Fruit fly (Drosophila melanogaster) whole organism: Measurements from ENCODE around the gene Psf2.

Experiments used
- CG8478 ChIP-seq: fragments of >200 bp; optimal IDR thresholded peaks from 2 replicates; lab custom pipeline; 2018; ENCODE audit warnings: inconsistent platforms
- Dll ChIP-seq: fragments of >200 bp; optimal IDR thresholded peaks from 2 replicates; lab custom pipeline; 2017
- EcR ChIP-seq, 2 experiments: fragments of >200 bp; optimal IDR thresholded peaks; 2 replicates each; lab custom pipeline; 2017; ENCODE audit warnings: missing biosample characterization in 2 of 2, missing genetic modification characterization in 2 of 2, missing genetic modification reagents in 2 of 2
- pan ChIP-seq: fragments of >200 bp; optimal IDR thresholded peaks from 2 replicates; lab custom pipeline; 2017
- psq ChIP-seq: fragments of >200 bp; optimal IDR thresholded peaks from 2 replicates; lab custom pipeline; 2017
- usp ChIP-seq: fragments of >200 bp; optimal IDR thresholded peaks from 2 replicates; lab custom pipeline; 2017; ENCODE audit warnings: missing biosample characterization, missing genetic modification characterization, mixed read lengths

The Psf2 gene

dm6 chr2L:4371516-4372136 is 15.5 kb downstream of the Psf2 start:
- TF ChIP-seq Dll (lab: Kevin White, UChicago) (peak; percentile 62), CG8478 (peak; percentile 87), EcR (GFP tag; optimal IDR thresholded peaks at IDR 0.05; lab: Kevin White, UChicago) (no peak)

DNA sequence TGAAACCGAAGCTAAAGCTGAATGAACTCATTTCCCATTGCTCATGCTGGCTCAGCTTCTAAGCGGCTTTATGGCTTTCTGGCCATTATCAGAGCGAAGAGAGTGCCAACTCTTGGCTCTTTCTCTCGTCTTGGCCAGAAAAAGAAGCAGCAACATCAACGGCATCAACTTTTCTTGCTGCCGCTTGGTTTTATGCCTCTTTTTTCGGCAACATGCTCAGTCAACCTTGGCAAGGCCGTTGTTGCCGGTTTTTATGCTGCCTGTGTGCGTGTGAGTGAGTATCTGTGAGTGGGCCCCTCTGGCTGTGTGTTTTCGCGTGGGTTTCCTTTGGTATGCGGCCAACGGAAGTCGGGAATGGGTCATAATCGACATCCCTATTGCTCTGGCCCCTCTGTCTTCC is 16.6 kb downstream of the Psf2 start:
- TF ChIP-seq usp (GFP tag; lab: Kevin White, UChicago) (no peak), pan (no peak), EcR (GFP tag; optimal IDR thresholded peaks at IDR 0.05; lab: Kevin White, UChicago) (no peak), CG8478 (no peak), psq (lab: Kevin White, UChicago) (no peak), Dll (lab: Kevin White, UChicago) (no peak)

DNA sequence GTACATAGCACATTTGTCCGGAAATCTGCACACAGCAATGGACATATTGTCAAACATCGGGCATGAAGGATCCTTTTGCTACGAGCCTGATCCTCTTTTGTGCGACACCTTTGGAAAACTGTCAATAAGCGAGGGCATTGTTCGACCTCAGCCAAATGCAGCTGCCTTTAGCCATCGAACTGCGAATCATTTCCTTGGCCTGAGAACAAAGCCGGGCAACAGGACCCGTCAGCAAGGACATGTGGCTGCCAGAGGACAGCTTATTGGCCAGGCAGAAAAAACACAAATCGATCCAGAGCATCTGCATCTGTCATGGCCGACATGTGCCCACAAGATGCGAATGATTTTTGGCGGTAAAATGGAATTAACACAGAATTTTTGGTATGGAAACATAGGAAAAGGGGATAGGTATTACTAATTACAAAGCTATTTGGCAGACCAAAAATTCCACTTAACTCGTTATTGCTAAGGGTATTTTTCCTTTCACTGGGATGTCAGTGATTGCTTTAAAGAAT is 17.1 kb downstream of the Psf2 start:
- no peak for TF ChIP-seq pan
- TF ChIP-seq psq (lab: Kevin White, UChicago): no peak
- TF ChIP-seq CG8478: no peak
- TF ChIP-seq usp (GFP tag; lab: Kevin White, UChicago): no peak
- TF ChIP-seq Dll (lab: Kevin White, UChicago): no peak
- no peak for TF ChIP-seq EcR (GFP tag; optimal IDR thresholded peaks at IDR 0.05; lab: Kevin White, UChicago)

DNA sequence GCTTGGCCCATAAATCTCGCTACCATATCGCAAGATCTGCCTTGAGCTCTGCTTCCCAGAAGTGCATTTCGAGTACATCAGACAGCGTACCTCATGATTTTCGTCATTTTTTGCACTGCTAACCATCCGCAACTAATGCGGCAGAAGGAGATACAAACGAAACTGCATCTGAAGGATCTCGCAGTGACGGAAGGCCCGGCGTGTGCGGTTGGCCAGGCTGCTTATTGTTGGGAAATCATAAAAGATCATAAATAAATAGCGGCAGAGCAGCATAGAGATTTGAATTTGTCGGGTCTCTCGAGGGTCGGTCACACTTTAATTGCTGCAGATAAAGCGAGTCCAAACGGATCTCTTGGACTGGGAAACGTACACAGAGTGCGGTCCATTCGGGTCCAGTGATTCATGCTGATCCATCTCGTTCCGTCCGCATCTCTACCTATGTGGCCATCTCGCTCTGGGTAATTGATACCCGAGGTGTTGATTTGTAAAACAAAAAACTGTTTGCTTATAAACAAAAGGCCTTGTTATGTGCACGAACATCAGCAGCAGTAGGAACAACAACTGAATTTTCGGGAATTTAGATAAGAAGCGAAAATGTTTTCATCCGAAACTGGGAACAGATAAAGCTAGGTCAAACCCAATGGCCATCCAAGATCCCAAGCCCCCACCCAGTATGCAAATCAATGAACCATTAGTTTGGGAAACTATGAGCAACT is 18.4 kb downstream of the Psf2 start:
- TF ChIP-seq CG8478 (no peak), psq (lab: Kevin White, UChicago) (no peak), Dll (lab: Kevin White, UChicago) (no peak), usp (GFP tag; lab: Kevin White, UChicago) (no peak), EcR (GFP tag; optimal IDR thresholded peaks at IDR 0.05; lab: Kevin White, UChicago) (no peak), pan (no peak)

DNA sequence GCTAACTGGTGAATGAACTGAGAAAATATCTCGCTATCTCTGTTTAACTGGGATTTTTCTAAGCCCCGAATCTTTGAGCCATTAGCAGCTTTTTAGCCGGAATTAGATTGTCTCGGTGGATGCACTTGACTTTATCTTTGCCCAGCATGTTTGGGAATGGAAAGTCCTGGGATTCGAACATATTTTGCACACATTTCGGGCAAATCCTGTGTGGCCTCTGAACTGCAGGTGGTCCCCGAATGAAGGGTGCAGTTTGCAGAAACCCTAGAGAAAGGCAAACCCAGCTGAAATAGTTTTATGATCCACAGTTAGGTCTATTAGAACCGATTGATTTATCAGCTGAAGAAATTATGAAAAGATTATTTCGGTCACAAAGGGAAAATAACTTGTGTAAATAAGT is 20.5 kb downstream of the Psf2 start:
- TF ChIP-seq usp (GFP tag; lab: Kevin White, UChicago): no peak
- no peak for TF ChIP-seq Dll (lab: Kevin White, UChicago)
- no peak for TF ChIP-seq psq (lab: Kevin White, UChicago)
- TF ChIP-seq pan: no peak
- TF ChIP-seq EcR (GFP tag; optimal IDR thresholded peaks at IDR 0.05; lab: Kevin White, UChicago): no peak
- no peak for TF ChIP-seq CG8478

DNA sequence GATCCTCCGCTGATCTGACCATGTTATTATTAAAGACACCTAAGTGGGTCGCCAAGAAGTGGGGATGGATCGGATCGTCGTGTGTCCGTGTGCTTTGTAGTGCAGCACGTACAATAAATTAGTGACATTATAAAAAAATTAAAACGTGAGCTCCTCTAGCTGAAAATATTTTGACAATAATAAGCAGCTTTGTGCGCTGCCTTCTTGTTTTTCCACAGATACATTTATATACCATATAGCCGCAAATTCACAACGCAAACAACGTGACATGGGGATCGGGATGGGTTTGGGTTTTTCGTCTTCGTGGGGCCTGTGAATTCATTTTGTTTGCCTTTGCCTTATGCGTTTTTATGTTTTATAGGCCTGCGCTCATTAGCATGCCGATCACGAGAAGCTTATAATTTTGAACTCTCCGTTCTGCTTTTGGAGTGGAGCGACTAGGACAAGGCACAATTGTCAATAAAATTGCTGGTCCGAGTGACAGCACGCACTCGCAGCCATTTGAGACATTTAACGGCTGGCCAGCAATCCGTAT is 21.3 kb downstream of the Psf2 start:
- TF ChIP-seq CG8478: no peak
- TF ChIP-seq EcR (GFP tag; optimal IDR thresholded peaks at IDR 0.05; lab: Kevin White, UChicago): no peak
- TF ChIP-seq pan: no peak
- no peak for TF ChIP-seq Dll (lab: Kevin White, UChicago)
- no peak for TF ChIP-seq usp (GFP tag; lab: Kevin White, UChicago)
- no peak for TF ChIP-seq psq (lab: Kevin White, UChicago)

DNA sequence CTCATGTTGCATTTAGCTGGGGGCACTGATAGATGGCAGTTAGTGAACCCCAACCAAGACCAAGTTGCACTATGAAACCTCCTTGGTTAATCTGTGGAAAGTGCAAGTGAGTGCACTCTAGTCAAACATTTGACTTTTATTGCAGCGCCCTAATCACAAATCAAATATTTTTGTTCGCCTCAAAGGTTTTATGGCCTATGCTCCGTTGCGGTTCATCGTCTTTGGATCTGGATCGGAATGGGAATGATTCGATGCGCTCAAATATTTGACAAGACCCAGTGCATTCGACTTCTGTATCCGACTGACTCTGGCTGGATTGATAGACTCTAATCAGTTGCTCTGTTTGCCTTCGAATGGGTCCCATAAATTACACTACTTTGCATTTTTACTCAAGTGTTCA is 22.2 kb downstream of the Psf2 start:
- TF ChIP-seq CG8478: no peak
- TF ChIP-seq psq (lab: Kevin White, UChicago): no peak
- TF ChIP-seq pan: no peak
- no peak for TF ChIP-seq EcR (GFP tag; optimal IDR thresholded peaks at IDR 0.05; lab: Kevin White, UChicago)
- no peak for TF ChIP-seq usp (GFP tag; lab: Kevin White, UChicago)
- TF ChIP-seq Dll (lab: Kevin White, UChicago): no peak

- TF ChIP-seq Dll (lab: Kevin White, UChicago) (no peak), CG8478 (no peak), EcR (GFP tag; optimal IDR thresholded peaks at IDR 0.05; lab: Kevin White, UChicago) (no peak), psq (lab: Kevin White, UChicago) (no peak)
These were observed 23.4 kb downstream of the Psf2 start for dm6 chr2L:4363707-4364270.

DNA sequence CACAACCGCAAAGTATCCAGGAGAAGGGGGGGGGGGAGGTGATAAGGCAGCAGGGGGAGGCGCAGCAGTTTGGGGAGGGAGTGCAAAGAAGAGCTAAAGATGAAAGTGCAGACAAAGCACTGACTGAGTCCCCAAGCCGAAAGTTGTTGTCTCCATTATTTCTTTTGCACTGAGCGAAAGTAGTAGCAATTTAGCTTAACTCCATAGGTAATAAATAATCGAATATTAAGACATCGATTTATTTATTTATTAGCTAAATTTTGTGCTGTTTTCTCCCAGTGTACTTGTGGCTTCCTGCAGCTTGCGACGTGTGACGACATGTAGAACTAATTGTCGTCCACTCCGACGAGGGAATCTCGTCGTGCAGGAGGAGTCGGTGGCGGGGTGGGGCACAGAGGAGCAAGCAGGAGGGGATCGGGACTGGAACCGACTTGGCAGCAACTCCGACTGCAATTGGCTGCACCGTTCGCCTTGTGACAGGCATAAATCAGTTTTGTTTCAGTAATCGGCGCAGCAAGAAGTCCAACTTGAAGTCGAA is 25.6 kb downstream of the Psf2 start, which contains the start of gene Traf4:
Traf4 (plus strand) TSS at position 488 of the 538 bp plus-strand sequence.
- TF ChIP-seq EcR (GFP tag; optimal IDR thresholded peaks at IDR 0.05; lab: Kevin White, UChicago) (no peak), pan (no peak), psq (lab: Kevin White, UChicago) (no peak), Dll (lab: Kevin White, UChicago) (no peak), usp (GFP tag; lab: Kevin White, UChicago) (no peak), CG8478 (no peak)

DNA sequence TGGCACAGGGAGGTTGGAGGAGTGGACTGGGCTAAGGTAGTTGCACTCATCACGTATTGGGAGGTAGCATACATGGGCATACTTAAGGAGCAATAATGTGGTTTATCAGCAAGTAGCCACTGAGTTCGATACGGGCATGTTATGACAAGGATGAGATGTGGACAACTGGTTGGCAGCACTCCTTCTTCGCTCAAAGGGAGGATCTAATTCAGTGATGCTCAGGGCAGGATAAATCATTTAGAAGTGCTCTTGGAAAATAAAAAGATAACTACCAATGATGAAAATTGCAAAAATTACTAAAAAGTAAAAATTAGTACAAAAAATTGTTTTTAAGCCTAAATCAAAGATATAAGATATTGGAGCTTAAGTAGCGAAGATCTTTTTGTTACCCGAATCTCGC is 26.3 kb downstream of the Psf2 start:
- TF ChIP-seq EcR (GFP tag; optimal IDR thresholded peaks at IDR 0.05; lab: Kevin White, UChicago): peak in 1 of 2 experiments; percentile 45
- no peak for TF ChIP-seq usp (GFP tag; lab: Kevin White, UChicago)

DNA sequence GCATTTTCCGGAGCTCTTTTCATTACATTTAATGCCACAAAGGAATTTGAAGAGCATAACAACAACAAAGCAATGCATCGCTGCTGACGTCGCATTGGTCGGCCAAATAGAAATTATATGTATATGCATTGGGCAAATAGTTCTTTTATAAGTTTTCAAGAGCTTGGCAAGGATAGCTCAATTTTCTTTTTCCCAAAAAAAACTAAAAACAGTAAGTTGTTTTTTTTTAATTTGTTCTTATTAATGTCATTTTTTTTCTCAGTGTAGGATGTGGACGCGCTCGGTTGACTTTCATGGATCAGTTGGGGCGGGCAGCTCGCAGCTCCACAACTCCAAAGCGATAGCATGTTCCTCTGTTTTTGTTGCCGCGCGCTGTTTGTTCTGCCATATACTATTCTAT is 28.0 kb downstream of the Psf2 start:
- TF ChIP-seq EcR (GFP tag; optimal IDR thresholded peaks at IDR 0.05; lab: Kevin White, UChicago): no peak
- no peak for TF ChIP-seq pan
- TF ChIP-seq usp (GFP tag; lab: Kevin White, UChicago): no peak
- TF ChIP-seq Dll (lab: Kevin White, UChicago): no peak
- TF ChIP-seq CG8478: no peak
- no peak for TF ChIP-seq psq (lab: Kevin White, UChicago)

- no peak for TF ChIP-seq Dll (lab: Kevin White, UChicago)
- no peak for TF ChIP-seq pan
- no peak for TF ChIP-seq CG8478
- peak in 1 of 2 experiments; percentile 90 for TF ChIP-seq EcR (GFP tag; optimal IDR thresholded peaks at IDR 0.05; lab: Kevin White, UChicago)
These were observed 32.1 kb downstream of the Psf2 start for dm6 chr2L:4355066-4355465.
